Fruit fly (Drosophila melanogaster): ENCODE measurements around the gene CG14395.

- TF ChIP-seq OdsH (GFP tag; optimal IDR thresholded peaks at IDR 0.05) (no peak), psq (GFP tag; optimal IDR thresholded peaks at IDR 0.05) (no peak), CrebA (GFP tag; optimal IDR thresholded peaks at IDR 0.05; ENCODE audit: borderline replicate concordance) (no peak), fru (GFP tag; optimal IDR thresholded peaks at IDR 0.05) (no peak), jim (GFP tag; optimal IDR thresholded peaks at IDR 0.05) (no peak), Myc (optimal IDR thresholded peaks at IDR 0.05) (no peak), Vsx2 (GFP tag; optimal IDR thresholded peaks at IDR 0.05; ENCODE audit: partially characterized antibody) (no peak), CG32264 (GFP tag; optimal IDR thresholded peaks at IDR 0.05) (no peak), GATAd (GFP tag; optimal IDR thresholded peaks at IDR 0.05) (no peak), usp (GFP tag; optimal IDR thresholded peaks at IDR 0.05) (no peak), Rel (GFP tag; optimal IDR thresholded peaks at IDR 0.05) (no peak), Rel (tag; optimal IDR thresholded peaks at IDR 0.05) (no peak), h (GFP tag; optimal IDR thresholded peaks at IDR 0.05) (no peak), brk (GFP tag; optimal IDR thresholded peaks at IDR 0.05) (no peak)
Measured at dm6 chr3R:12666206-12666834, 3.7 kb downstream of the CG14395 start.

Data from whole organism, wandering third instar larva.